Fruit fly (Drosophila melanogaster) whole organism, embryonic: ENCODE measurements around the gene Tpr2.

Experiments
- B-H1 ChIP-seq: fragments of 200-800 bp; sonication (Bioruptor generic); IDR thresholded peaks from 3 replicates; pipeline ENCODE4 v1.3.6; 2022; ENCODE audit warnings: missing biosample characterization, missing genetic modification characterization
- CG10209 ChIP-seq: fragments of 200-800 bp; sonication (Bioruptor generic); optimal IDR thresholded peaks from 3 replicates; lab custom pipeline; 2017; ENCODE audit warnings: missing biosample characterization, mild to moderate bottlenecking, missing genetic modification characterization, missing genetic modification reagents
- CG10267 ChIP-seq: fragments of 200-800 bp; sonication (Bioruptor generic); optimal IDR thresholded peaks from 2 replicates; lab custom pipeline; 2018; ENCODE audit warnings: missing biosample characterization, mild to moderate bottlenecking, missing genetic modification characterization, moderate library complexity
- CG10321 ChIP-seq: fragments of 200-800 bp; sonication (Bioruptor generic); IDR thresholded peaks from 2 replicates; pipeline ENCODE4 v1.3.6; 2022; ENCODE audit warnings: missing biosample characterization, missing genetic modification characterization
- CG13296 ChIP-seq: fragments of 200-800 bp; sonication (Bioruptor generic); optimal IDR thresholded peaks from 3 replicates; lab custom pipeline; 2018; ENCODE audit warnings: missing biosample characterization, mild to moderate bottlenecking, missing genetic modification characterization
- CG14441 ChIP-seq: fragments of 200-800 bp; sonication (Bioruptor generic); IDR thresholded peaks from 2 replicates; pipeline ENCODE4 v1.3.6; 2022; ENCODE audit warnings: missing biosample characterization, missing genetic modification characterization
- CG15514 ChIP-seq: fragments of 200-800 bp; sonication (Bioruptor generic); optimal IDR thresholded peaks from 3 replicates; lab custom pipeline; 2017; ENCODE audit warnings: missing biosample characterization, missing genetic modification characterization, mild to moderate bottlenecking, moderate library complexity, missing genetic modification reagents
- CG17361 ChIP-seq: fragments of 200-800 bp; sonication (Bioruptor generic); IDR thresholded peaks from 3 replicates; pipeline ENCODE4 v1.3.6; 2022; ENCODE audit warnings: missing biosample characterization, missing genetic modification characterization
- CG18262 ChIP-seq: fragments of 200-800 bp; optimal IDR thresholded peaks from 3 replicates; lab custom pipeline; 2019; ENCODE audit warnings: missing biosample characterization, mild to moderate bottlenecking, missing genetic modification characterization, moderate library complexity
- CG18599 ChIP-seq: fragments of 200-800 bp; sonication (Bioruptor generic); optimal IDR thresholded peaks from 3 replicates; lab custom pipeline; 2017; ENCODE audit warnings: missing biosample characterization, missing genetic modification characterization, mild to moderate bottlenecking, moderate library complexity, missing genetic modification reagents
- CG18764 ChIP-seq: fragments of 200-800 bp; sonication (Bioruptor generic); optimal IDR thresholded peaks from 3 replicates; lab custom pipeline; 2016; ENCODE audit warnings: missing biosample characterization, missing genetic modification characterization
- CG31441 ChIP-seq: fragments of 200-800 bp; sonication (Bioruptor generic); IDR thresholded peaks from 2 replicates; pipeline ENCODE4 v1.3.6; 2022; ENCODE audit warnings: missing biosample characterization, missing genetic modification characterization
- CG3163 ChIP-seq: fragments of 200-800 bp; sonication (Bioruptor generic); optimal IDR thresholded peaks from 3 replicates; lab custom pipeline; 2016; ENCODE audit warnings: missing biosample characterization, missing genetic modification characterization
- CG32532 ChIP-seq: fragments of 200-800 bp; sonication (Bioruptor generic); IDR thresholded peaks from 2 replicates; pipeline ENCODE4 v1.3.6; 2022; ENCODE audit warnings: missing biosample characterization, missing genetic modification characterization
- CG32772 ChIP-seq: fragments of 200-800 bp; sonication (Bioruptor generic); IDR thresholded peaks from 2 replicates; pipeline ENCODE4 v1.3.6; 2022; ENCODE audit warnings: missing biosample characterization, missing genetic modification characterization
- CG34422 ChIP-seq: fragments of 200-800 bp; sonication (Bioruptor generic); IDR thresholded peaks from 3 replicates; pipeline ENCODE4 v1.3.6; 2022; ENCODE audit warnings: missing biosample characterization, missing genetic modification characterization
- CG4328 ChIP-seq: fragments of 200-800 bp; sonication (Bioruptor generic); optimal IDR thresholded peaks from 3 replicates; lab custom pipeline; 2017; ENCODE audit warnings: missing biosample characterization, missing genetic modification reagents, missing genetic modification characterization
- CG4424 ChIP-seq: fragments of 200-800 bp; sonication (Bioruptor generic); optimal IDR thresholded peaks from 3 replicates; lab custom pipeline; 2016; ENCODE audit warnings: missing biosample characterization, missing genetic modification characterization
- CG8281 ChIP-seq: fragments of 200-800 bp; sonication (Bioruptor generic); optimal IDR thresholded peaks from 2 replicates; lab custom pipeline; 2018; ENCODE audit warnings: missing biosample characterization, mild to moderate bottlenecking, missing genetic modification characterization, moderate library complexity
- CG9932 ChIP-seq: fragments of 200-800 bp; sonication (Bioruptor generic); IDR thresholded peaks from 2 replicates; pipeline ENCODE4 v1.3.6; 2022; ENCODE audit warnings: missing biosample characterization, missing genetic modification characterization
- Doc2 ChIP-seq: fragments of 200-800 bp; sonication (Bioruptor generic); IDR thresholded peaks from 2 replicates; pipeline ENCODE4 v1.3.6; 2022; ENCODE audit warnings: missing biosample characterization, missing genetic modification characterization
- ERR ChIP-seq: fragments of 200-800 bp; sonication (Bioruptor generic); optimal IDR thresholded peaks from 2 replicates; lab custom pipeline; 2016; ENCODE audit warnings: missing biosample characterization, missing genetic modification characterization
- Fer3 ChIP-seq: fragments of 200-800 bp; sonication (Bioruptor generic); optimal IDR thresholded peaks from 2 replicates; lab custom pipeline; 2018; ENCODE audit warnings: missing biosample characterization, mild to moderate bottlenecking, missing genetic modification characterization, moderate library complexity
- Hsf ChIP-seq: fragments of 200-800 bp; sonication (Bioruptor generic); optimal IDR thresholded peaks from 3 replicates; lab custom pipeline; 2016; ENCODE audit warnings: missing biosample characterization, missing genetic modification characterization
- Lim3 ChIP-seq: fragments of 200-800 bp; sonication (Bioruptor generic); IDR thresholded peaks from 2 replicates; pipeline ENCODE4 v1.3.6; 2022; ENCODE audit warnings: missing biosample characterization, missing genetic modification characterization
- Mrtf ChIP-seq: fragments of 200-800 bp; sonication (Bioruptor generic); IDR thresholded peaks from 3 replicates; pipeline ENCODE4 v1.3.6; 2022; ENCODE audit warnings: missing biosample characterization, missing genetic modification characterization
- Myb ChIP-seq: fragments of 200-800 bp; sonication (Bioruptor generic); optimal IDR thresholded peaks from 2 replicates; lab custom pipeline; 2016; ENCODE audit warnings: missing biosample characterization, missing genetic modification characterization
- Nf-YC ChIP-seq: fragments of 200-800 bp; optimal IDR thresholded peaks from 3 replicates; lab custom pipeline; 2019; ENCODE audit warnings: missing biosample characterization, mild to moderate bottlenecking, missing genetic modification characterization, moderate library complexity
- Oli ChIP-seq: fragments of 200-800 bp; sonication (Bioruptor generic); optimal IDR thresholded peaks from 2 replicates; lab custom pipeline; 2018; ENCODE audit warnings: missing biosample characterization, mild to moderate bottlenecking, missing genetic modification characterization, moderate library complexity
- Trl ChIP-seq, 3 experiments: fragments of >200 bp in 2 of 3; fragments of 200-800 bp in 1 of 3; sonication (Bioruptor generic) in 1 of 3; optimal IDR thresholded peaks; 2 replicates in 1 of 3; 3 replicates in 2 of 3; lab custom pipeline; 2016 to 2017; ENCODE audit warnings: missing biosample characterization in 1 of 3, missing genetic modification characterization in 1 of 3
- bcd ChIP-seq: fragments of 200-800 bp; sonication (Bioruptor generic); optimal IDR thresholded peaks from 2 replicates; lab custom pipeline; 2017; ENCODE audit warnings: missing biosample characterization, mild to moderate bottlenecking, missing genetic modification characterization
- cg ChIP-seq: fragments of 200-800 bp; sonication (Bioruptor generic); optimal IDR thresholded peaks from 3 replicates; lab custom pipeline; 2019; ENCODE audit warnings: missing biosample characterization, mild to moderate bottlenecking, missing genetic modification characterization, moderate library complexity
- croc ChIP-seq: fragments of 200-800 bp; sonication (Bioruptor generic); conservative IDR thresholded peaks from 3 replicates; pipeline ENCODE4 v1.3.6; 2022; ENCODE audit warnings: missing biosample characterization, missing genetic modification characterization
- exex ChIP-seq: fragments of 200-800 bp; sonication (Bioruptor generic); optimal IDR thresholded peaks from 4 replicates; lab custom pipeline; 2018; ENCODE audit warnings: missing biosample characterization, mild to moderate bottlenecking, missing genetic modification characterization, moderate library complexity
- fu2 ChIP-seq: fragments of 200-800 bp; sonication (Bioruptor generic); optimal IDR thresholded peaks from 2 replicates; lab custom pipeline; 2016; ENCODE audit warnings: missing biosample characterization, missing genetic modification characterization
- grau ChIP-seq: fragments of 200-800 bp; optimal IDR thresholded peaks from 3 replicates; lab custom pipeline; 2019; ENCODE audit warnings: missing biosample characterization, mild to moderate bottlenecking, missing genetic modification characterization, moderate library complexity
- lab ChIP-seq: fragments of 200-800 bp; sonication (Bioruptor generic); optimal IDR thresholded peaks from 3 replicates; lab custom pipeline; 2017; ENCODE audit warnings: missing biosample characterization, missing genetic modification characterization, mild to moderate bottlenecking, moderate library complexity, missing genetic modification reagents
- nerfin-1 ChIP-seq: fragments of 200-800 bp; sonication (Bioruptor generic); optimal IDR thresholded peaks from 3 replicates; lab custom pipeline; 2019; ENCODE audit warnings: missing biosample characterization, mild to moderate bottlenecking, missing genetic modification characterization, moderate library complexity
- pan ChIP-seq, 4 experiments: fragments of >200 bp in 3 of 4; fragments of 200-800 bp in 1 of 4; sonication (Bioruptor generic) in 1 of 4; optimal IDR thresholded peaks in 3 of 4; IDR thresholded peaks in 1 of 4; 2 replicates each; pipeline versions ENCODE4 v1.3.6 to Lab custom; 2017 to 2022; ENCODE audit warnings: missing biosample characterization in 2 of 4, missing genetic modification characterization in 2 of 4, mixed read lengths in 1 of 4
- prd ChIP-seq, 3 experiments: fragments of >200 bp in 2 of 3; fragments of 200-800 bp in 1 of 3; sonication (Bioruptor generic) in 1 of 3; optimal IDR thresholded peaks in 2 of 3; IDR thresholded peaks in 1 of 3; 2 replicates in 2 of 3; 3 replicates in 1 of 3; pipeline versions ENCODE4 v1.3.6 to Lab custom; 2017 to 2022; ENCODE audit warnings: missing biosample characterization in 1 of 3, missing genetic modification characterization in 1 of 3
- scrt ChIP-seq: fragments of 200-800 bp; sonication (Bioruptor generic); optimal IDR thresholded peaks from 2 replicates; lab custom pipeline; 2018; ENCODE audit warnings: missing biosample characterization, mild to moderate bottlenecking, missing genetic modification characterization, moderate library complexity
- seq ChIP-seq: fragments of 200-800 bp; sonication (Bioruptor generic); IDR thresholded peaks from 2 replicates; pipeline ENCODE4 v1.3.6; 2022; ENCODE audit warnings: missing biosample characterization, missing genetic modification characterization
- stc ChIP-seq: fragments of 200-800 bp; sonication (Bioruptor generic); IDR thresholded peaks from 2 replicates; pipeline ENCODE4 v1.3.6; 2022; ENCODE audit warnings: missing biosample characterization, missing genetic modification characterization
- sug ChIP-seq: fragments of 200-800 bp; optimal IDR thresholded peaks from 2 replicates; lab custom pipeline; 2019; ENCODE audit warnings: missing biosample characterization, mild to moderate bottlenecking, missing genetic modification characterization, moderate library complexity
- tgo ChIP-seq: fragments of 200-800 bp; sonication (Bioruptor generic); IDR thresholded peaks from 3 replicates; pipeline ENCODE4 v1.3.6; 2022; ENCODE audit warnings: missing biosample characterization, missing genetic modification characterization
- unpg ChIP-seq: fragments of 200-800 bp; sonication (Bioruptor generic); optimal IDR thresholded peaks from 3 replicates; lab custom pipeline; 2018; ENCODE audit warnings: missing biosample characterization, mild to moderate bottlenecking, missing genetic modification characterization, moderate library complexity
- z ChIP-seq: fragments of 200-800 bp; sonication (Bioruptor generic); IDR thresholded peaks from 3 replicates; pipeline ENCODE4 v1.3.6; 2022; ENCODE audit warnings: missing biosample characterization, missing genetic modification characterization

Tpr2 gene

DNA sequence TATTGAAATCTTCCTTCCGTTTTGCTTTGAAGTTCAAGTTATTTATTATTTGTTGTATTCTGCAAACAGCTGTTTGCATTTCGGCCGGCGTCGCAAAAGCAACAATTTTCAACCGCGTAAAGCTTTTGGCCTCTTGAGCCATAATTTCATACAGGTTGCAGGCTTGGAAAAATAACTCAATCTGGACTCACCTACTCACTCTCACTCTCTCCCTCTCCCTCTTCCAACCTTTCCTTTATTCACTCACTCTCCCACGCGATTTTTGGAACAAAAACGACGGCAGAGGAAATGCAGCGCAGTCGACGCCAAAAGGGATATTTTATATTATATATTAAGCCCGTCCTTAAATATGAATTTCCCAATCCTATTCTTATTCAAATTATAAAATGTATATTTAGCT lies 52.6 kb downstream of the Tpr2 start:
- TF ChIP-seq Doc2 (GFP tag; lab: Robert Waterston, UW), result no peak
- TF ChIP-seq scrt, result peak; percentile 69
- peak; percentile 96 for TF ChIP-seq z (GFP tag; lab: Robert Waterston, UW)
- peak; percentile 25 to 34 for TF ChIP-seq Trl (optimal IDR thresholded peaks at IDR 0.05; lab: Kevin White, UChicago)
- no peak for TF ChIP-seq Trl (GFP tag; optimal IDR thresholded peaks at IDR 0.05; lab: Kevin White, UChicago)
- TF ChIP-seq Lim3 (GFP tag; lab: Robert Waterston, UW), result no peak
- TF ChIP-seq seq, result no peak

DNA sequence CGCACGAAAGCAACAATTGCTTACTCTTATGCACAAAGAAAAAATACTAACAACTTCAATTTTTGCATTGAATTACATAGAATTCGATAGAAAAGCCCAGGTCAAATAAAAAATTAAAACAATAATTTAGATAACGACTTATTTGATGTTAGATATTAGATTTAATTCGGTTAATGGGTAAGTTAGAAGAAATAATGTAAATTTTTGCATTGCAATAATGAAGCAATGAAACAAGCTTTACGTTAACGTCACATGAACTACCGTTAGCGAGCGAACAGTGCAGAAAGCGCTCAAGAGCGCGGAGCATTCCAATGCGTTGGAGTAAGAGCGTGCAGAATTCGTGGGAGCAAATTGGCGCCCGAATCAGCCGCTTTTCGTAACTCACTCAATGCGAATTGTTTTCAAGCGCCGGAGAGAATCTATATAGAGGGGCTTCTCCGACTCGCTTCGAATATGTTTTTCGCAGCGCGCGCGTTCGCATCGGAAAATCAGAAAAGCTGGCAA lies 53.3 kb downstream of the Tpr2 start, which contains the start of gene mtgo:
Gene mtgo (plus strand): TSS at position 454 of the 504 bp plus-strand sequence.
- TF ChIP-seq CG15514 (GFP tag; lab: Kevin White, UChicago), result peak; percentile 52
- TF ChIP-seq pan (optimal IDR thresholded peaks at IDR 0.05; lab: Kevin White, UChicago), result no peak
- TF ChIP-seq pan (GFP tag; optimal IDR thresholded peaks at IDR 0.05 in 1 of 2, IDR thresholded peaks at IDR 0.05 in 1 of 2), result peak in 1 of 2 experiments; percentile 69
- peak; percentile 63 for TF ChIP-seq CG14441 (GFP tag; lab: Robert Waterston, UW)
- TF ChIP-seq CG8281 (tag; lab: Kevin White, UChicago), result peak; percentile 25
- peak; percentile 9 for TF ChIP-seq CG10209 (GFP tag; lab: Kevin White, UChicago)
- TF ChIP-seq prd (optimal IDR thresholded peaks at IDR 0.05; lab: Kevin White, UChicago), result no peak
- peak; percentile 53; the same call in 2 of the 3 replicates for TF ChIP-seq prd (GFP tag; IDR thresholded peaks at IDR 0.05; lab: Robert Waterston, UW)
- no peak for TF ChIP-seq Mrtf
- TF ChIP-seq CG9932 (GFP tag; lab: Robert Waterston, UW), result 0 out of 2 replicates have a peak, but pooled peaks have one; percentile 11
- TF ChIP-seq cg (GFP tag; lab: Kevin White, UChicago), result no peak
- peak; percentile 64 for TF ChIP-seq CG4424 (GFP tag; lab: Kevin White, UChicago)
- TF ChIP-seq CG10267 (tag; lab: Kevin White, UChicago), result peak; percentile 14
- peak; percentile 65 for TF ChIP-seq CG17361 (GFP tag; lab: Robert Waterston, UW)
- TF ChIP-seq CG18764, result peak; percentile 19
- TF ChIP-seq Hsf, result no peak
- TF ChIP-seq Myb, result no peak
- no peak for TF ChIP-seq CG10321
- TF ChIP-seq CG32772 (GFP tag; lab: Robert Waterston, UW), result 0 out of 2 replicates have a peak, but pooled peaks have one; percentile 18
- peak; percentile 55 for TF ChIP-seq CG18262 (tag; lab: Kevin White, UChicago)
- 0 out of 3 replicates have a peak, but pooled peaks have one; percentile 18 for TF ChIP-seq croc (GFP tag; lab: Robert Waterston, UW)
- no peak for TF ChIP-seq ERR
- TF ChIP-seq grau (tag; lab: Kevin White, UChicago), result peak; percentile 50
- TF ChIP-seq Fer3 (tag; lab: Kevin White, UChicago), result peak; percentile 73
- TF ChIP-seq unpg, result peak; percentile 25
- TF ChIP-seq lab (GFP tag; lab: Kevin White, UChicago), result peak; percentile 84
- TF ChIP-seq nerfin-1 (tag; lab: Kevin White, UChicago), result peak; percentile 45
- peak; percentile 94 for TF ChIP-seq z (GFP tag; lab: Robert Waterston, UW)
- TF ChIP-seq CG31441 (GFP tag; lab: Robert Waterston, UW), result peak; percentile 73
- TF ChIP-seq exex (tag; lab: Kevin White, UChicago), result peak; percentile 25
- peak; percentile 10 for TF ChIP-seq bcd (GFP tag; lab: Kevin White, UChicago)
- peak; percentile 50; the same call in 1 of the 2 replicates for TF ChIP-seq CG32532
- TF ChIP-seq CG18599 (GFP tag; lab: Kevin White, UChicago), result peak; percentile 86
- peak; percentile 11 for TF ChIP-seq CG4328 (GFP tag; lab: Kevin White, UChicago)
- TF ChIP-seq Nf-YC (tag; lab: Kevin White, UChicago), result peak; percentile 46
- no peak for TF ChIP-seq fu2
- peak; percentile 26; the same call in 1 of the 3 replicates for TF ChIP-seq tgo (GFP tag; lab: Robert Waterston, UW)
- TF ChIP-seq stc (GFP tag; lab: Robert Waterston, UW), result peak; percentile 59; the same call in 1 of the 2 replicates
- TF ChIP-seq Oli, result peak; percentile 30
- TF ChIP-seq CG13296 (GFP tag; lab: Kevin White, UChicago), result peak; percentile 61
- peak; percentile 91 for TF ChIP-seq CG3163 (GFP tag; lab: Kevin White, UChicago)
- peak; percentile 1 for TF ChIP-seq sug (tag; lab: Kevin White, UChicago)
- TF ChIP-seq B-H1 (GFP tag; lab: Robert Waterston, UW), result peak; percentile 26; the same call in 1 of the 3 replicates
- TF ChIP-seq CG34422 (GFP tag; lab: Robert Waterston, UW), result peak; percentile 38; the same call in 1 of the 3 replicates
